Worm (Caenorhabditis elegans): Measurements from ENCODE around the gene metl-1.

Gene metl-1

ce11 chrII:11476410-11476809 is 3.0 kb upstream of the metl-1 start, which contains the start of gene W02B12.16:
Gene W02B12.16, minus strand, starts transcription at chrII:11476510.
- TF ChIP-seq skn-1 (tag; optimal IDR thresholded peaks at IDR 0.05) = no peak
- no peak for TF ChIP-seq nhr-85 (tag)
- no peak for TF ChIP-seq tbx-2 (tag; optimal IDR thresholded peaks at IDR 0.05)
- TF ChIP-seq zag-1 (tag; optimal IDR thresholded peaks at IDR 0.05) = no peak
- TF ChIP-seq hlh-4 (tag; optimal IDR thresholded peaks at IDR 0.05) = no peak
- TF ChIP-seq nhr-84 (tag; optimal IDR thresholded peaks at IDR 0.05) = no peak
- no peak for TF ChIP-seq unc-130 (tag; optimal IDR thresholded peaks at IDR 0.05)
- no peak for TF ChIP-seq blmp-1 (tag; optimal IDR thresholded peaks at IDR 0.05)

DNA sequence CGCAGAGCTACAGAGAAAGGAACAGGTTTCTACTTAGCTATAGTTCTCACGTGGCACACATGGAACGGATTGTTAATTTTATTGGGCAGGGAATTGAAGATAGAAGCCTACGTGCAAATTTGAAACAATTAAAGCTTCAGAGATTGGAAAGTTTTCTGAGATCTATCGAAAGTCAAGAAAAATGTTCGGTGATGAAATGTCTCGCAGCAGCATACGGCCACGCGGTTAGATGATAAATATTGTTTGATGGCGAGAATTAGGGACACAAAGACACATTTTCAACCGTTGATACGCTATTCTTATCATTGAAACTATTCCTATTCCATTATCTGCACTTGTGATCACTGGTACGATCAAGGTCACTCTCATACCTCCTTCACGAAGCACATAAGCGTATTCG is 833 bp downstream of the metl-1 start:
- TF ChIP-seq nhr-20 (tag; optimal IDR thresholded peaks at IDR 0.05) = peak; percentile 65
- no peak for TF ChIP-seq ceh-82 (tag; optimal IDR thresholded peaks at IDR 0.05)
- no peak for TF ChIP-seq elt-2 (tag; optimal IDR thresholded peaks at IDR 0.05)
- no peak for TF ChIP-seq fkh-8 (tag; optimal IDR thresholded peaks at IDR 0.05)
- no peak for TF ChIP-seq jun-1 (tag; optimal IDR thresholded peaks at IDR 0.05)
- no peak for TF ChIP-seq vab-15 (tag; optimal IDR thresholded peaks at IDR 0.05)
- TF ChIP-seq nhr-77 (tag; optimal IDR thresholded peaks at IDR 0.05) = no peak
- no peak for TF ChIP-seq zag-1 (tag; optimal IDR thresholded peaks at IDR 0.05)
- TF ChIP-seq dpl-1 (GFP tag; optimal IDR thresholded peaks at IDR 0.05) = peak in 1 of 3 experiments; percentile 30
- TF ChIP-seq nhr-237 (tag; optimal IDR thresholded peaks at IDR 0.05) = no peak
- no peak for TF ChIP-seq lin-15B (tag; optimal IDR thresholded peaks at IDR 0.05)
- no peak for TF ChIP-seq isw-1 (GFP tag; IDR thresholded peaks at IDR 0.05)
- TF ChIP-seq lin-14 (GFP tag; optimal IDR thresholded peaks at IDR 0.05) = peak; percentile 59
- no peak for TF ChIP-seq grh-1 (GFP tag; IDR thresholded peaks at IDR 0.05)
- no peak for TF ChIP-seq fkh-10 (GFP tag; optimal IDR thresholded peaks at IDR 0.05)
- TF ChIP-seq egl-27 (tag; optimal IDR thresholded peaks at IDR 0.05) = no peak
- TF ChIP-seq snu-23 (GFP tag; optimal IDR thresholded peaks at IDR 0.05) = peak; percentile 31
- TF ChIP-seq zip-4 (GFP tag; optimal IDR thresholded peaks at IDR 0.05) = no peak
- TF ChIP-seq elt-3 (tag; optimal IDR thresholded peaks at IDR 0.05) = peak; percentile 2 to 93 (median 73)
- no peak for TF ChIP-seq hlh-17 (GFP tag; optimal IDR thresholded peaks at IDR 0.05; ENCODE audit: borderline replicate concordance)
- TF ChIP-seq nhr-90 (tag; optimal IDR thresholded peaks at IDR 0.05; ENCODE audit: poor library complexity) = peak; percentile 13
- no peak for TF ChIP-seq rnt-1 (tag; optimal IDR thresholded peaks at IDR 0.05)
- TF ChIP-seq nhr-47 (tag; optimal IDR thresholded peaks at IDR 0.05) = no peak
- no peak for TF ChIP-seq nhr-12 (tag; optimal IDR thresholded peaks at IDR 0.05)
- no peak for TF ChIP-seq mab-9 (GFP tag; IDR thresholded peaks at IDR 0.05)
- TF ChIP-seq hlh-4 (tag; optimal IDR thresholded peaks at IDR 0.05) = no peak
- no peak for TF ChIP-seq efl-1 (optimal IDR thresholded peaks at IDR 0.05)
- TF ChIP-seq efl-1 (GFP tag; optimal IDR thresholded peaks at IDR 0.05 in 1 of 2) = no peak
- TF ChIP-seq unc-86 (tag; optimal IDR thresholded peaks at IDR 0.05) = no peak
- TF ChIP-seq C04F5.9 (tag; optimal IDR thresholded peaks at IDR 0.05) = no peak
- no peak for TF ChIP-seq irx-1 (tag; optimal IDR thresholded peaks at IDR 0.05)
- TF ChIP-seq ceh-88 (GFP tag; IDR thresholded peaks at IDR 0.05) = no peak
- no peak for TF ChIP-seq xbp-1 (tag; optimal IDR thresholded peaks at IDR 0.05)
- TF ChIP-seq nhr-84 (tag; optimal IDR thresholded peaks at IDR 0.05) = no peak
- TF ChIP-seq egl-13 (tag; optimal IDR thresholded peaks at IDR 0.05) = no peak
- no peak for TF ChIP-seq tlp-1 (tag; optimal IDR thresholded peaks at IDR 0.05)
- TF ChIP-seq nhr-71 (tag; optimal IDR thresholded peaks at IDR 0.05) = peak; percentile 48
- no peak for TF ChIP-seq ceh-63 (GFP tag; optimal IDR thresholded peaks at IDR 0.05)
- TF ChIP-seq mdl-1 (tag; optimal IDR thresholded peaks at IDR 0.05) = peak in 1 of 2 experiments; percentile 71
- TF ChIP-seq tbx-2 (tag; optimal IDR thresholded peaks at IDR 0.05) = peak; percentile 2
- no peak for TF ChIP-seq pag-3 (tag; optimal IDR thresholded peaks at IDR 0.05; ENCODE audit: borderline replicate concordance, insufficient read depth)
- no peak; the same call in 1 of the 2 replicates for TF ChIP-seq nhr-19 (GFP tag; conservative IDR thresholded peaks at IDR 0.05)
- no peak for TF ChIP-seq swsn-7 (tag; optimal IDR thresholded peaks at IDR 0.05)
- no peak for TF ChIP-seq sup-37 (GFP tag; optimal IDR thresholded peaks at IDR 0.05)
- peak; percentile 97 for TF ChIP-seq blmp-1 (tag; optimal IDR thresholded peaks at IDR 0.05)
- no peak for TF ChIP-seq dsc-1 (tag; optimal IDR thresholded peaks at IDR 0.05)
- no peak for TF ChIP-seq ceh-8 (GFP tag; optimal IDR thresholded peaks at IDR 0.05)

Measured in whole organism, L1 larva.